Fruit fly (Drosophila melanogaster) whole organism, wandering third instar larva: Measurements from ENCODE around the gene Rab30.

ENCODE experiments used
- Abd-B ChIP-seq: fragments of >200 bp; optimal IDR thresholded peaks from 2 replicates; lab custom pipeline; 2017; ENCODE audit warnings: missing biosample characterization, missing genetic modification characterization
- CG32264 ChIP-seq: fragments of 200-800 bp; sonication (Bioruptor generic); optimal IDR thresholded peaks from 2 replicates; lab custom pipeline; 2016; ENCODE audit warnings: missing biosample characterization, missing genetic modification characterization
- CG9705 ChIP-seq: fragments of 200-800 bp; sonication (Bioruptor generic); optimal IDR thresholded peaks from 2 replicates; lab custom pipeline; 2018; ENCODE audit warnings: missing biosample characterization, mild to moderate bottlenecking, missing genetic modification characterization
- CrebA ChIP-seq: fragments of 200-800 bp; sonication (Bioruptor generic); optimal IDR thresholded peaks from 2 replicates; lab custom pipeline; 2016; ENCODE audit warnings: missing biosample characterization, mild to moderate bottlenecking, missing genetic modification characterization, borderline replicate concordance
- Dfd ChIP-seq: fragments of >200 bp; optimal IDR thresholded peaks from 2 replicates; lab custom pipeline; 2017; ENCODE audit warnings: missing biosample characterization, missing genetic modification characterization
- Dif ChIP-seq: fragments of 200-275, 200-300 bp; sonication (Bioruptor generic); optimal IDR thresholded peaks from 2 replicates; lab custom pipeline; 2018; ENCODE audit warnings: missing biosample characterization, missing genetic modification characterization; ENCODE audit not compliant: partially characterized antibody
- GATAd ChIP-seq: sonication (Bioruptor generic); optimal IDR thresholded peaks from 2 replicates; lab custom pipeline; 2016; ENCODE audit warnings: missing biosample characterization, missing genetic modification characterization
- HLH106 ChIP-seq: fragments of 200-800 bp; optimal IDR thresholded peaks from 3 replicates; lab custom pipeline; 2019; ENCODE audit warnings: missing biosample characterization, mild to moderate bottlenecking, missing genetic modification characterization, moderate library complexity
- Hnf4 ChIP-seq: fragments of 200-800 bp; sonication (Bioruptor generic); optimal IDR thresholded peaks from 2 replicates; lab custom pipeline; 2016; ENCODE audit warnings: missing biosample characterization, mild to moderate bottlenecking, missing genetic modification characterization
- Hr78 ChIP-seq: fragments of >200 bp; optimal IDR thresholded peaks from 2 replicates; lab custom pipeline; 2017; ENCODE audit warnings: missing biosample characterization, missing genetic modification characterization
- Hr83 ChIP-seq: fragments of 200-300 bp; sonication (Bioruptor generic); optimal IDR thresholded peaks from 2 replicates; lab custom pipeline; 2016; ENCODE audit warnings: missing biosample characterization, mild to moderate bottlenecking, missing genetic modification characterization, moderate library complexity; ENCODE audit not compliant: poor library complexity, severe bottlenecking
- Mio ChIP-seq: sonication (Bioruptor generic); optimal IDR thresholded peaks from 2 replicates; lab custom pipeline; 2016; ENCODE audit warnings: missing biosample characterization, missing genetic modification characterization
- N ChIP-seq: fragments of >200 bp; optimal IDR thresholded peaks from 2 replicates; lab custom pipeline; 2018; ENCODE audit warnings: missing biosample characterization, missing external identifiers, missing genetic modification characterization
- Rel ChIP-seq, 2 experiments: fragments of 200-800 bp; sonication (Bioruptor generic) in 1 of 2; optimal IDR thresholded peaks; 2 replicates in 1 of 2; 3 replicates in 1 of 2; lab custom pipeline; 2016 to 2019; ENCODE audit warnings: mild to moderate bottlenecking in 2 of 2, missing biosample characterization in 2 of 2, missing genetic modification characterization in 2 of 2, moderate library complexity in 1 of 2
- Vsx2 ChIP-seq: fragments of 200-300, 225-300 bp; sonication (Bioruptor generic); optimal IDR thresholded peaks from 2 replicates; lab custom pipeline; 2018; ENCODE audit warnings: missing biosample characterization, missing genetic modification characterization; ENCODE audit not compliant: partially characterized antibody
- brk ChIP-seq: fragments of 200-800 bp; sonication (Bioruptor generic); optimal IDR thresholded peaks from 2 replicates; lab custom pipeline; 2016; ENCODE audit warnings: missing biosample characterization, mild to moderate bottlenecking, missing genetic modification characterization
- dl ChIP-seq, 2 experiments: fragments of 175-275, 200-275 bp in 1 of 2; fragments of 200-275 bp in 1 of 2; sonication (Bioruptor generic); optimal IDR thresholded peaks; lab custom pipeline; 2018; ENCODE audit warnings: mild to moderate bottlenecking in 2 of 2, missing biosample characterization in 2 of 2, missing genetic modification characterization in 2 of 2, moderate library complexity in 2 of 2; ENCODE audit not compliant: partially characterized antibody in 2 of 2, insufficient read depth in 1 of 2
- dmrt93B ChIP-seq: fragments of 200-800 bp; sonication (Bioruptor generic); optimal IDR thresholded peaks from 2 replicates; lab custom pipeline; 2018; ENCODE audit warnings: missing biosample characterization, mild to moderate bottlenecking, missing genetic modification characterization
- dsf ChIP-seq: sonication (Bioruptor generic); optimal IDR thresholded peaks from 2 replicates; lab custom pipeline; 2016; ENCODE audit warnings: missing biosample characterization, missing genetic modification characterization, borderline replicate concordance
- ey ChIP-seq: fragments of 200-800 bp; sonication (Bioruptor generic); optimal IDR thresholded peaks from 2 replicates; lab custom pipeline; 2016; ENCODE audit warnings: missing biosample characterization, missing genetic modification characterization
- fru ChIP-seq: fragments of 200-800 bp; sonication (Bioruptor generic); optimal IDR thresholded peaks from 3 replicates; lab custom pipeline; 2016; ENCODE audit warnings: missing biosample characterization, mild to moderate bottlenecking, missing genetic modification characterization
- h ChIP-seq: fragments of 200-800 bp; sonication (Bioruptor generic); optimal IDR thresholded peaks from 3 replicates; lab custom pipeline; 2016; ENCODE audit warnings: missing biosample characterization, mild to moderate bottlenecking, missing genetic modification characterization
- lola ChIP-seq: fragments of >200 bp; optimal IDR thresholded peaks from 2 replicates; lab custom pipeline; 2017; ENCODE audit warnings: missing biosample characterization, missing genetic modification characterization
- pan ChIP-seq: fragments of >200 bp; optimal IDR thresholded peaks from 2 replicates; lab custom pipeline; 2017
- rgr ChIP-seq: fragments of 200-800 bp; sonication (Bioruptor generic); optimal IDR thresholded peaks from 3 replicates; lab custom pipeline; 2016; ENCODE audit warnings: missing biosample characterization, mild to moderate bottlenecking, missing genetic modification characterization
- sage ChIP-seq: fragments of 200-800 bp; sonication (Bioruptor generic); optimal IDR thresholded peaks from 2 replicates; lab custom pipeline; 2016; ENCODE audit warnings: missing biosample characterization, mild to moderate bottlenecking, missing genetic modification characterization
- sv ChIP-seq: fragments of 200-800 bp; sonication (Bioruptor generic); optimal IDR thresholded peaks from 3 replicates; lab custom pipeline; 2016; ENCODE audit warnings: missing biosample characterization, missing genetic modification characterization
- tai ChIP-seq: sonication (Bioruptor generic); optimal IDR thresholded peaks from 2 replicates; lab custom pipeline; 2016; ENCODE audit warnings: missing biosample characterization, missing genetic modification characterization
- usp ChIP-seq: fragments of >200 bp; optimal IDR thresholded peaks from 2 replicates; lab custom pipeline; 2017; ENCODE audit warnings: missing biosample characterization, missing genetic modification characterization
- woc ChIP-seq: sonication (Bioruptor generic); optimal IDR thresholded peaks from 2 replicates; lab custom pipeline; 2016; ENCODE audit warnings: missing biosample characterization, mild to moderate bottlenecking, missing genetic modification characterization

Rab30 gene

dm6 chr2L:7021382-7021781, 11.0 kb downstream of the Rab30 start, which contains the start of gene Pcp:
Gene Pcp, plus strand, starts transcription at chr2L:7021682.
- TF ChIP-seq Rel (GFP tag; optimal IDR thresholded peaks at IDR 0.05; lab: Kevin White, UChicago) (no peak), Rel (tag; optimal IDR thresholded peaks at IDR 0.05; lab: Kevin White, UChicago) (peak; percentile 62), Dif (GFP tag; lab: Kevin White, UChicago) (no peak)
- TF ChIP-seq, all 38 proteins: peak for 1

DNA sequence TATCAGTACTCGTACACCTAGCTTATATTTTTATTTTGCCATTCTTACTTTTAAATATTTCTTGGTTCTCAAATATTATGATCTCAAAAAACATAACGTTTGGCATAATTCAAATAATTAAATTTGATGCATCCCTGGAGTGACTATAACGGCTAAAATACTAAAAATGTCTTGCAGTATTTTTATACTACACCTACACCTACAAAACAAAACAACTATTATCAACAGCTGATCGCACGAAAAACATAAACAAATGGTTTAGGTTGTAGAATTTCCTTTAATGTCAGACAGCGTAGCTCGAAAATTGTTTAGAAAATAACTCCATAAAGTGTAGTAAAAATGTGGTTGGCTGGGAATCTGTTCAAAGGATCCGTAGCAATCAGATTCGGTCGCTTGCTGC, 19.2 kb downstream of the Rab30 start, which contains the start of gene CG43322:
CG43322 (plus strand) TSS at position 240 of the 400 bp plus-strand sequence.
- TF ChIP-seq Dif (GFP tag; lab: Kevin White, UChicago): no peak
- TF ChIP-seq rgr: no peak
- no peak for TF ChIP-seq CG32264 (GFP tag; lab: Kevin White, UChicago)
- TF ChIP-seq CG9705 (GFP tag; lab: Kevin White, UChicago): no peak
- no peak for TF ChIP-seq usp
- TF ChIP-seq Rel (GFP tag; optimal IDR thresholded peaks at IDR 0.05; lab: Kevin White, UChicago): no peak
- no peak for TF ChIP-seq Rel (tag; optimal IDR thresholded peaks at IDR 0.05; lab: Kevin White, UChicago)
- no peak for TF ChIP-seq dsf (GFP tag; lab: Kevin White, UChicago)
- no peak for TF ChIP-seq sv (GFP tag; lab: Kevin White, UChicago)
- TF ChIP-seq N (GFP tag; lab: Kevin White, UChicago): no peak
- no peak for TF ChIP-seq HLH106 (tag; lab: Kevin White, UChicago)
- TF ChIP-seq lola (GFP tag; lab: Kevin White, UChicago): no peak
- TF ChIP-seq woc (GFP tag; lab: Kevin White, UChicago): no peak
- TF ChIP-seq ey: no peak
- TF ChIP-seq Dfd: no peak

dm6 chr2L:7011962-7012361, 20.4 kb downstream of the Rab30 start, which contains the start of gene CG43321:
Gene CG43321, plus strand, starts transcription at chr2L:7012262.
- TF ChIP-seq Abd-B (GFP tag; lab: Kevin White, UChicago) (no peak), Hr83 (GFP tag; lab: Kevin White, UChicago) (no peak), ey (no peak), Hr78 (GFP tag; lab: Kevin White, UChicago) (no peak), Dif (GFP tag; lab: Kevin White, UChicago) (no peak), woc (GFP tag; lab: Kevin White, UChicago) (no peak), dsf (GFP tag; lab: Kevin White, UChicago) (no peak), pan (no peak), Mio (GFP tag; lab: Kevin White, UChicago) (no peak), tai (GFP tag; lab: Kevin White, UChicago) (no peak), brk (GFP tag; lab: Kevin White, UChicago) (no peak), GATAd (GFP tag; lab: Kevin White, UChicago) (no peak), dmrt93B (GFP tag; lab: Kevin White, UChicago) (no peak), fru (GFP tag; lab: Kevin White, UChicago) (no peak), N (GFP tag; lab: Kevin White, UChicago) (no peak), lola (GFP tag; lab: Kevin White, UChicago) (no peak), dl (GFP tag; optimal IDR thresholded peaks at IDR 0.05; lab: Kevin White, UChicago; ENCODE audit: insufficient read depth in 1 of 2, partially characterized antibody in 2 of 2) (no peak), Dfd (no peak), Hnf4 (GFP tag; lab: Kevin White, UChicago) (no peak)

- TF ChIP-seq Hr78 (GFP tag; lab: Kevin White, UChicago): no peak
- no peak for TF ChIP-seq brk (GFP tag; lab: Kevin White, UChicago)
- no peak for TF ChIP-seq CG9705 (GFP tag; lab: Kevin White, UChicago)
- TF ChIP-seq GATAd (GFP tag; lab: Kevin White, UChicago): no peak
- no peak for TF ChIP-seq CrebA (GFP tag; lab: Kevin White, UChicago)
- TF ChIP-seq pan: no peak
- no peak for TF ChIP-seq Abd-B (GFP tag; lab: Kevin White, UChicago)
- no peak for TF ChIP-seq HLH106 (tag; lab: Kevin White, UChicago)
- no peak for TF ChIP-seq N (GFP tag; lab: Kevin White, UChicago)
- no peak for TF ChIP-seq h (GFP tag; lab: Kevin White, UChicago)
- TF ChIP-seq ey: no peak
- TF ChIP-seq dsf (GFP tag; lab: Kevin White, UChicago): no peak
- no peak for TF ChIP-seq lola (GFP tag; lab: Kevin White, UChicago)
- no peak for TF ChIP-seq sage
- TF ChIP-seq Vsx2 (GFP tag; lab: Kevin White, UChicago): no peak
- TF ChIP-seq, all 38 proteins: peak for 0
Observed at dm6 chr2L:7010513-7010912, 21.9 kb downstream of the Rab30 start.
